Worm (Caenorhabditis elegans): Measurements from ENCODE around the gene F38A5.2.

ce11 chrIV:6572655-6573054, 12.5 kb downstream of the F38A5.2 start:
- TF ChIP-seq unc-42 (tag; optimal IDR thresholded peaks at IDR 0.05) (no peak), mec-3 (tag; optimal IDR thresholded peaks at IDR 0.05; ENCODE audit: borderline replicate concordance) (no peak), ama-1 (optimal IDR thresholded peaks at IDR 0.05) (no peak), nfya-1 (tag; optimal IDR thresholded peaks at IDR 0.05) (no peak)

Data from whole organism, late embryonic.